Fruit fly (Drosophila melanogaster) whole organism, embryonic: ENCODE results near the gene Cp36.

Source experiments
- Bdp1 ChIP-seq: fragments of 200-800 bp; sonication (Bioruptor generic); optimal IDR thresholded peaks from 3 replicates; lab custom pipeline; 2016; ENCODE audit warnings: missing biosample characterization, missing genetic modification characterization
- CG12391 ChIP-seq: fragments of 200-800 bp; sonication (Bioruptor generic); optimal IDR thresholded peaks from 3 replicates; lab custom pipeline; 2018; ENCODE audit warnings: missing biosample characterization, mild to moderate bottlenecking, missing genetic modification characterization, moderate library complexity
- CoRest ChIP-seq: fragments of 200-800 bp; sonication (Bioruptor generic); optimal IDR thresholded peaks from 3 replicates; lab custom pipeline; 2018; ENCODE audit warnings: missing biosample characterization, mild to moderate bottlenecking, missing genetic modification characterization, moderate library complexity
- Eip74EF ChIP-seq, 2 experiments: fragments of 200-800 bp in 1 of 2; fragments of >200 bp in 1 of 2; sonication (Bioruptor generic) in 1 of 2; optimal IDR thresholded peaks; 2 replicates each; lab custom pipeline; 2017 to 2019; ENCODE audit warnings: missing biosample characterization in 2 of 2, missing genetic modification characterization in 2 of 2, mild to moderate bottlenecking in 1 of 2, moderate library complexity in 1 of 2
- Fer1 ChIP-seq: fragments of 200-800 bp; sonication (Bioruptor generic); optimal IDR thresholded peaks from 2 replicates; lab custom pipeline; 2017; ENCODE audit warnings: missing biosample characterization, mild to moderate bottlenecking, missing genetic modification characterization
- Gug ChIP-seq: fragments of 200-800 bp; sonication (Bioruptor generic); IDR thresholded peaks from 4 replicates; pipeline ENCODE4 v1.3.6; 2022; ENCODE audit warnings: missing biosample characterization, missing genetic modification characterization
- Hr51 ChIP-seq, 2 experiments: fragments of 200-800 bp; sonication (Bioruptor generic); optimal IDR thresholded peaks; 2 replicates in 1 of 2; 3 replicates in 1 of 2; lab custom pipeline; 2016 to 2018; ENCODE audit warnings: missing biosample characterization in 2 of 2, missing genetic modification characterization in 2 of 2, mild to moderate bottlenecking in 1 of 2, moderate library complexity in 1 of 2
- Scr ChIP-seq: fragments of 200-800 bp; sonication (Bioruptor generic); IDR thresholded peaks from 2 replicates; pipeline ENCODE4 v1.3.6; 2022; ENCODE audit warnings: missing biosample characterization, missing genetic modification characterization; ENCODE audit not compliant: partially characterized antibody
- ara ChIP-seq: fragments of 200-800 bp; sonication (Bioruptor generic); IDR thresholded peaks from 2 replicates; pipeline ENCODE4 v1.3.6; 2022; ENCODE audit warnings: missing biosample characterization, missing genetic modification characterization
- pzg ChIP-seq: fragments of 200-800 bp; sonication (Bioruptor generic); optimal IDR thresholded peaks from 3 replicates; lab custom pipeline; 2018; ENCODE audit warnings: missing biosample characterization, mild to moderate bottlenecking, missing genetic modification characterization, moderate library complexity
- sisA ChIP-seq: fragments of 200-800 bp; sonication (Bioruptor generic); IDR thresholded peaks from 2 replicates; pipeline ENCODE4 v1.3.6; 2022; ENCODE audit warnings: missing biosample characterization, missing genetic modification characterization
- vvl ChIP-seq: fragments of 200-800 bp; sonication (Bioruptor generic); IDR thresholded peaks from 2 replicates; pipeline ENCODE4 v1.3.6; 2022; ENCODE audit warnings: missing biosample characterization, missing genetic modification characterization

dm6 chrX:8475657-8476056 is 3.5 kb upstream of the Cp36 start:
- TF ChIP-seq Hr51 (GFP tag; optimal IDR thresholded peaks at IDR 0.05; lab: Kevin White, UChicago) (no peak), Scr (GFP tag; lab: Robert Waterston, UW) (no peak), Fer1 (GFP tag; lab: Kevin White, UChicago) (no peak), CoRest (tag; lab: Kevin White, UChicago) (no peak), Bdp1 (GFP tag; lab: Kevin White, UChicago) (no peak), ara (GFP tag; lab: Robert Waterston, UW) (no peak), Gug (GFP tag; lab: Robert Waterston, UW) (no peak), vvl (GFP tag; lab: Robert Waterston, UW) (no peak), pzg (GFP tag; lab: Kevin White, UChicago) (no peak), Eip74EF (GFP tag; optimal IDR thresholded peaks at IDR 0.05; lab: Kevin White, UChicago) (no peak), sisA (no peak), CG12391 (tag; lab: Kevin White, UChicago) (no peak)
